Worm (Caenorhabditis elegans) whole organism, late embryonic: ENCODE results near the gene npp-10.

Experiments used
- F13H6.1 ChIP-seq: sonication (generic microtip); optimal IDR thresholded peaks from 2 replicates; lab custom pipeline; 2016; ENCODE audit warnings: missing genetic modification characterization, missing compliant biosample characterization
- ama-1 ChIP-seq: fragments of 150-350 bp; optimal IDR thresholded peaks from 2 replicates; lab custom pipeline; 2014
- hlh-8 ChIP-seq: sonication (generic microtip); optimal IDR thresholded peaks from 2 replicates; lab custom pipeline; 2016; ENCODE audit warnings: missing genotype, missing genetic modification characterization, missing compliant biosample characterization
- mec-3 ChIP-seq: sonication (generic microtip); optimal IDR thresholded peaks from 2 replicates; lab custom pipeline; 2016; ENCODE audit warnings: borderline replicate concordance, missing genetic modification characterization, missing compliant biosample characterization
- npax-4 ChIP-seq: sonication (generic microtip); optimal IDR thresholded peaks from 2 replicates; lab custom pipeline; 2016; ENCODE audit warnings: missing genetic modification characterization, missing compliant biosample characterization
- ttx-3 ChIP-seq: sonication (generic microtip); optimal IDR thresholded peaks from 2 replicates; lab custom pipeline; 2016; ENCODE audit warnings: missing genetic modification reagents, missing genetic modification characterization, missing compliant biosample characterization
- unc-3 ChIP-seq, 2 experiments: fragments of 200-800 bp in 1 of 2; sonication (Bioruptor generic) in 1 of 2; sonication (generic microtip) in 1 of 2; conservative IDR thresholded peaks in 1 of 2; optimal IDR thresholded peaks in 1 of 2; 2 replicates each; pipeline versions ENCODE4 v1.3.6 to Lab custom; 2016 to 2022; ENCODE audit warnings: missing compliant biosample characterization in 2 of 2, missing genetic modification characterization in 2 of 2, missing genetic modification reagents in 1 of 2

ce11 chrIII:5988010-5988409 lies 31.4 kb downstream of the npp-10 start:
- TF ChIP-seq mec-3 (tag; lab: Kevin White, UChicago) = no peak
- TF ChIP-seq hlh-8 (tag; lab: Kevin White, UChicago) = no peak
- no peak for TF ChIP-seq npax-4 (tag; lab: Kevin White, UChicago)
- no peak for TF ChIP-seq unc-3 (GFP tag; conservative IDR thresholded peaks at IDR 0.05; lab: Robert Waterston, UW)
- no peak for TF ChIP-seq unc-3 (tag; optimal IDR thresholded peaks at IDR 0.05; lab: Kevin White, UChicago)
- no peak for TF ChIP-seq F13H6.1 (tag; lab: Kevin White, UChicago)
- TF ChIP-seq ama-1 (lab: Kevin White, UChicago) = no peak
- no peak for TF ChIP-seq ttx-3
